Worm (Caenorhabditis elegans) whole organism, L1 larva: ENCODE measurements around the gene F46B6.10.
A peak's percentile ranks its signal among the peaks of the same experiment; 100 is the strongest.

Source experiments
- C04F5.9 ChIP-seq: sonication (generic microtip); optimal IDR thresholded peaks from 2 replicates; lab custom pipeline; 2016; ENCODE audit warnings: missing genetic modification characterization, missing compliant biosample characterization
- C34B4.2 ChIP-seq: sonication (generic microtip); optimal IDR thresholded peaks from 2 replicates; lab custom pipeline; 2017; ENCODE audit warnings: mild to moderate bottlenecking, missing genetic modification characterization, missing compliant biosample characterization
- F16B12.6 ChIP-seq: fragments of 150-350 bp; optimal IDR thresholded peaks from 2 replicates; lab custom pipeline; 2014; ENCODE audit warnings: missing biosample characterization, missing genetic modification characterization
- Y116A8C.19 ChIP-seq: sonication (generic microtip); optimal IDR thresholded peaks from 2 replicates; lab custom pipeline; 2016; ENCODE audit warnings: missing compliant biosample characterization, missing genetic modification characterization, borderline replicate concordance
- aha-1 ChIP-seq: fragments of 150-350 bp; optimal IDR thresholded peaks from 2 replicates; lab custom pipeline; 2014; ENCODE audit warnings: missing biosample characterization, missing genetic modification characterization
- aly-2 ChIP-seq: fragments of 150-350 bp; optimal IDR thresholded peaks from 2 replicates; lab custom pipeline; 2014; ENCODE audit warnings: missing biosample characterization, missing genetic modification characterization
- ama-1 ChIP-seq: fragments of 150-350 bp; optimal IDR thresholded peaks from 2 replicates; lab custom pipeline; 2014
- blmp-1 ChIP-seq: fragments of 150-350 bp; optimal IDR thresholded peaks from 2 replicates; lab custom pipeline; 2014; ENCODE audit warnings: missing biosample characterization, missing genetic modification characterization
- ceh-63 ChIP-seq: fragments of 200-800 bp; sonication (Bioruptor generic); optimal IDR thresholded peaks from 2 replicates; lab custom pipeline; 2018; ENCODE audit warnings: mild to moderate bottlenecking, missing genetic modification characterization, missing compliant biosample characterization
- ces-1 ChIP-seq: fragments of 150-350 bp; optimal IDR thresholded peaks from 2 replicates; lab custom pipeline; 2014; ENCODE audit warnings: missing biosample characterization, missing genetic modification reagents, missing genetic modification characterization
- dpl-1 ChIP-seq, 3 experiments: fragments of 150-350 bp in 2 of 3; sonication (generic microtip) in 1 of 3; optimal IDR thresholded peaks; 2 replicates each; lab custom pipeline; 2014 to 2017; ENCODE audit warnings: missing biosample characterization in 3 of 3, missing genetic modification characterization in 3 of 3, missing genetic modification reagents in 3 of 3
- dsc-1 ChIP-seq: sonication (generic microtip); optimal IDR thresholded peaks from 2 replicates; lab custom pipeline; 2016; ENCODE audit warnings: mild to moderate bottlenecking, missing genetic modification characterization, missing compliant biosample characterization
- egl-27 ChIP-seq, 2 experiments: fragments of 150-350 bp in 1 of 2; sonication (generic microtip); optimal IDR thresholded peaks; 3 replicates each; lab custom pipeline; 2017 to 2018; ENCODE audit warnings: missing biosample characterization in 2 of 2, missing genetic modification characterization in 2 of 2, missing genetic modification reagents in 2 of 2
- fkh-10 ChIP-seq: sonication (generic microtip); optimal IDR thresholded peaks from 2 replicates; lab custom pipeline; 2017; ENCODE audit warnings: missing biosample characterization, missing genetic modification reagents, missing genetic modification characterization
- fkh-4 ChIP-seq: sonication (generic microtip); optimal IDR thresholded peaks from 2 replicates; lab custom pipeline; 2016; ENCODE audit warnings: missing compliant biosample characterization, missing genetic modification characterization, borderline replicate concordance
- fos-1 ChIP-seq: fragments of 150-350 bp; optimal IDR thresholded peaks from 2 replicates; lab custom pipeline; 2014; ENCODE audit warnings: missing biosample characterization, missing genetic modification characterization
- hlh-17 ChIP-seq: fragments of 200-800 bp; sonication (Bioruptor generic); optimal IDR thresholded peaks from 2 replicates; lab custom pipeline; 2018; ENCODE audit warnings: missing genetic modification characterization, mild to moderate bottlenecking, missing compliant biosample characterization, moderate library complexity, borderline replicate concordance
- hpl-2 ChIP-seq: fragments of 150-350 bp; optimal IDR thresholded peaks from 2 replicates; lab custom pipeline; 2014; ENCODE audit warnings: missing biosample characterization, missing genetic modification reagents, missing genetic modification characterization
- irx-1 ChIP-seq: sonication (generic microtip); optimal IDR thresholded peaks from 2 replicates; lab custom pipeline; 2016; ENCODE audit warnings: missing genetic modification characterization, missing compliant biosample characterization
- isw-1 ChIP-seq: fragments of 200-800 bp; sonication (Bioruptor generic); IDR thresholded peaks from 2 replicates; pipeline ENCODE4 v1.3.6; 2022; ENCODE audit warnings: missing genetic modification characterization, missing compliant biosample characterization
- lin-15B ChIP-seq: fragments of 150-350 bp; sonication (generic microtip); optimal IDR thresholded peaks from 3 replicates; lab custom pipeline; 2014; ENCODE audit warnings: missing biosample characterization, missing genetic modification characterization
- lin-35 ChIP-seq, 2 experiments: fragments of 150-350 bp; optimal IDR thresholded peaks; 2 replicates each; lab custom pipeline; 2014; ENCODE audit warnings: missing biosample characterization in 2 of 2, missing genetic modification characterization in 2 of 2, missing genetic modification reagents in 2 of 2
- mef-2 ChIP-seq: fragments of 150-350 bp; optimal IDR thresholded peaks from 2 replicates; lab custom pipeline; 2014; ENCODE audit warnings: missing biosample characterization, missing genetic modification characterization
- nhr-11 ChIP-seq: fragments of 150-350 bp; optimal IDR thresholded peaks from 2 replicates; lab custom pipeline; 2014; ENCODE audit warnings: missing biosample characterization, missing genetic modification characterization
- nhr-71 ChIP-seq: sonication (generic microtip); optimal IDR thresholded peaks from 2 replicates; lab custom pipeline; 2016; ENCODE audit warnings: mild to moderate bottlenecking, missing genetic modification characterization, moderate library complexity, missing compliant biosample characterization
- nhr-76 ChIP-seq: sonication (generic microtip); optimal IDR thresholded peaks from 2 replicates; lab custom pipeline; 2017; ENCODE audit warnings: missing biosample characterization, missing genetic modification characterization
- nhr-77 ChIP-seq: fragments of 150-350 bp; optimal IDR thresholded peaks from 2 replicates; lab custom pipeline; 2014; ENCODE audit warnings: missing biosample characterization, missing genetic modification characterization
- nhr-84 ChIP-seq: sonication (generic microtip); optimal IDR thresholded peaks from 2 replicates; lab custom pipeline; 2017; ENCODE audit warnings: missing biosample characterization, missing genetic modification characterization
- pax-3 ChIP-seq: fragments of 200-800 bp; sonication (Bioruptor generic); optimal IDR thresholded peaks from 2 replicates; lab custom pipeline; 2018; ENCODE audit warnings: mild to moderate bottlenecking, missing genetic modification characterization, moderate library complexity, missing compliant biosample characterization
- skn-1 ChIP-seq: fragments of 150-350 bp; optimal IDR thresholded peaks from 2 replicates; lab custom pipeline; 2014; ENCODE audit warnings: missing biosample characterization, missing genetic modification characterization
- snpc-4 ChIP-seq: fragments of 150-350 bp; optimal IDR thresholded peaks from 2 replicates; lab custom pipeline; 2014; ENCODE audit warnings: missing biosample characterization, missing genetic modification characterization
- snu-23 ChIP-seq: sonication (generic microtip); optimal IDR thresholded peaks from 2 replicates; lab custom pipeline; 2016; ENCODE audit warnings: missing genetic modification characterization, missing compliant biosample characterization
- sox-4 ChIP-seq: sonication (generic microtip); optimal IDR thresholded peaks from 2 replicates; lab custom pipeline; 2016; ENCODE audit warnings: missing genetic modification characterization, missing compliant biosample characterization
- sptf-1 ChIP-seq: fragments of 150-350 bp; optimal IDR thresholded peaks from 2 replicates; lab custom pipeline; 2014; ENCODE audit warnings: missing biosample characterization, missing genetic modification characterization
- sup-37 ChIP-seq: fragments of 200-800 bp; sonication (Bioruptor generic); optimal IDR thresholded peaks from 2 replicates; lab custom pipeline; 2018; ENCODE audit warnings: mild to moderate bottlenecking, missing genetic modification characterization, missing compliant biosample characterization
- tbx-2 ChIP-seq: sonication (generic microtip); optimal IDR thresholded peaks from 2 replicates; lab custom pipeline; 2016; ENCODE audit warnings: missing genetic modification characterization, missing compliant biosample characterization
- unc-62 ChIP-seq: fragments of 150-350 bp; optimal IDR thresholded peaks from 2 replicates; lab custom pipeline; 2014; ENCODE audit warnings: missing biosample characterization, missing genetic modification reagents, missing genetic modification characterization
- unc-86 ChIP-seq: sonication (generic microtip); optimal IDR thresholded peaks from 2 replicates; lab custom pipeline; 2016; ENCODE audit warnings: missing genetic modification characterization, missing compliant biosample characterization
- xbp-1 ChIP-seq: sonication (generic microtip); optimal IDR thresholded peaks from 2 replicates; lab custom pipeline; 2016; ENCODE audit warnings: missing genetic modification characterization, missing compliant biosample characterization
- zip-4 ChIP-seq: fragments of 200-800 bp; sonication (Bioruptor generic); optimal IDR thresholded peaks from 2 replicates; lab custom pipeline; 2018; ENCODE audit warnings: mild to moderate bottlenecking, missing genetic modification characterization, moderate library complexity, missing compliant biosample characterization

F46B6.10 gene

ce11 chrV:9777645-9778044 is 24.2 kb downstream of the F46B6.10 start, which contains the start of gene smg-4:
Gene smg-4, minus strand, starts transcription at chrV:9777745.
- no peak for TF ChIP-seq ces-1 (GFP tag; lab: Kevin White, UChicago)
- no peak for TF ChIP-seq snpc-4 (tag; lab: Kevin White, UChicago)
- no peak for TF ChIP-seq hpl-2 (GFP tag; lab: Kevin White, UChicago)
- no peak for TF ChIP-seq C34B4.2
- TF ChIP-seq hlh-17 (GFP tag; lab: Kevin White, UChicago), result no peak
- TF ChIP-seq nhr-11 (tag; lab: Kevin White, UChicago), result no peak
- TF ChIP-seq nhr-76 (tag; lab: Kevin White, UChicago), result no peak
- TF ChIP-seq C04F5.9 (tag; lab: Kevin White, UChicago), result no peak
- no peak for TF ChIP-seq irx-1
- no peak for TF ChIP-seq fkh-4
- TF ChIP-seq nhr-71 (tag; lab: Kevin White, UChicago), result no peak
- TF ChIP-seq pax-3 (tag; lab: Kevin White, UChicago), result no peak
- TF ChIP-seq F16B12.6, result no peak
- no peak for TF ChIP-seq snu-23 (GFP tag; lab: Kevin White, UChicago)
- TF ChIP-seq lin-35 (GFP tag; optimal IDR thresholded peaks at IDR 0.05; lab: Kevin White, UChicago), result no peak
- no peak for TF ChIP-seq unc-62 (GFP tag; lab: Kevin White, UChicago)
- TF ChIP-seq fos-1 (tag; lab: Kevin White, UChicago), result no peak
- TF ChIP-seq ceh-63 (GFP tag; lab: Kevin White, UChicago), result no peak
- no peak for TF ChIP-seq dpl-1 (GFP tag; optimal IDR thresholded peaks at IDR 0.05; lab: Kevin White, UChicago)

- TF ChIP-seq dsc-1 (tag; lab: Kevin White, UChicago) (no peak), lin-15B (tag; lab: Kevin White, UChicago) (no peak), sptf-1 (tag; lab: Kevin White, UChicago) (no peak), sox-4 (tag; lab: Kevin White, UChicago) (no peak), hlh-17 (GFP tag; lab: Kevin White, UChicago) (no peak), mef-2 (tag; lab: Kevin White, UChicago) (no peak), aha-1 (tag; lab: Kevin White, UChicago) (no peak), F16B12.6 (no peak), zip-4 (GFP tag; lab: Kevin White, UChicago) (no peak), xbp-1 (tag; lab: Kevin White, UChicago) (no peak), egl-27 (tag; optimal IDR thresholded peaks at IDR 0.05; lab: Kevin White, UChicago) (no peak), aly-2 (tag; lab: Kevin White, UChicago) (no peak), nhr-77 (tag; lab: Kevin White, UChicago) (no peak), lin-35 (GFP tag; optimal IDR thresholded peaks at IDR 0.05; lab: Kevin White, UChicago) (no peak), unc-86 (tag; lab: Kevin White, UChicago) (no peak), skn-1 (tag; lab: Kevin White, UChicago) (no peak), nhr-84 (no peak), nhr-76 (tag; lab: Kevin White, UChicago) (no peak), tbx-2 (no peak)
Measured at ce11 chrV:9775734-9776133, 26.1 kb downstream of the F46B6.10 start, which contains the start of gene F46B6.12. Gene F46B6.12, minus strand, starts transcription at chrV:9775834.

ce11 chrV:9771970-9772369 is 29.9 kb downstream of the F46B6.10 start, which contains the start of gene F46B6.2:
Gene F46B6.2, plus strand, starts transcription at chrV:9772285.
- no peak for TF ChIP-seq Y116A8C.19 (tag; lab: Kevin White, UChicago)
- TF ChIP-seq dpl-1 (GFP tag; optimal IDR thresholded peaks at IDR 0.05; lab: Kevin White, UChicago), result no peak
- peak; percentile 56 for TF ChIP-seq fkh-10 (GFP tag; lab: Kevin White, UChicago)
- no peak for TF ChIP-seq isw-1
- no peak for TF ChIP-seq ama-1 (lab: Kevin White, UChicago)
- no peak for TF ChIP-seq fkh-4
- no peak for TF ChIP-seq sup-37
- no peak for TF ChIP-seq blmp-1 (tag; lab: Kevin White, UChicago)
- TF ChIP-seq ces-1 (GFP tag; lab: Kevin White, UChicago), result peak; percentile 99
